Fruit fly (Drosophila melanogaster): Measurements from ENCODE around the gene Spindly.

Gene Spindly

DNA sequence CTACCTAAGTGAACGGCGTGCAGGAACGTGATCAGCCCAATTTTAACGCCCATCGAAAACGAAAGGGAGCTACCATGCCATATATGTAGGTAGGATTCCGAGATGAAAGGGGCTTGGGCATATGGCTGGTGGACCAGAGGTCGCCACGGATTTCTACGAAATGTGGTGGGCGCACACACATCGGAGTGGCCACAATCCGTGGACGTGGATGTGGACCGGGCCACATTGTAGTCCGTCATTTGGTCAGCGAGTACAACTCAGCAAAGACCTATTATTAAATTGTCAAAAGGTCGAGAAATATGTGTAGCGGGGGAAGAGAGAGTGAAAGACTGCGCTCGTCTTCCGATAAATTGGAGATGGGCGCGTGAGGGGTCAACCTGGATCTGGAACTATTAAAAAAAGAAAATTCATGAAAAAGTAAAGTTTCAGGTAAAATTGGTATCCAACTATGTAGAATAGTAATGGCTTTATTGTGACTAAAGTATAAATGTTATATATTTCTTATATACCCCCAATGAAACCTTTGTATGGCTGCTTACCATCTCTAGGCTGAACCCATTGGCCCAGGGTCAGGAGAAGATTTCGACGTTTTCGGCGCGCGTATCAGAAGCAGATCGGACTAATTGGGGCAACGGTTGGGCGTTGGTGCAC is 25.4 kb upstream of the Spindly start (continued):
- TF ChIP-seq zf30C (GFP tag; optimal IDR thresholded peaks at IDR 0.05) (no peak), Kr (GFP tag; optimal IDR thresholded peaks at IDR 0.05) (no peak), Lpt (GFP tag; optimal IDR thresholded peaks at IDR 0.05) (no peak), trh (GFP tag; optimal IDR thresholded peaks at IDR 0.05) (no peak), Neu2 (GFP tag; optimal IDR thresholded peaks at IDR 0.05; ENCODE audit: borderline replicate concordance) (no peak), nom (GFP tag; optimal IDR thresholded peaks at IDR 0.05) (no peak), HmgD (GFP tag; optimal IDR thresholded peaks at IDR 0.05) (no peak), Mad (GFP tag; optimal IDR thresholded peaks at IDR 0.05) (no peak), CG8765 (GFP tag; IDR thresholded peaks at IDR 0.05) (peak; percentile 44; the same call in 1 of the 2 replicates), crp (GFP tag; optimal IDR thresholded peaks at IDR 0.05) (no peak), tap (tag; optimal IDR thresholded peaks at IDR 0.05) (no peak), dmrt99B (tag; optimal IDR thresholded peaks at IDR 0.05) (no peak), usp (GFP tag; optimal IDR thresholded peaks at IDR 0.05) (no peak), Antp (GFP tag; optimal IDR thresholded peaks at IDR 0.05) (no peak), Dref (GFP tag; IDR thresholded peaks at IDR 0.05) (no peak), CG7786 (GFP tag; optimal IDR thresholded peaks at IDR 0.05) (no peak), CG1792 (GFP tag; optimal IDR thresholded peaks at IDR 0.05) (no peak), bigmax (GFP tag; optimal IDR thresholded peaks at IDR 0.05) (no peak), CG6813 (GFP tag; optimal IDR thresholded peaks at IDR 0.05) (peak; percentile 42), zfh2 (GFP tag; optimal IDR thresholded peaks at IDR 0.05) (no peak), Xbp1 (GFP tag; optimal IDR thresholded peaks at IDR 0.05) (no peak), Ets65A (GFP tag) (no peak), Hey (tag; optimal IDR thresholded peaks at IDR 0.05) (no peak), Med (GFP tag) (peak; percentile 50), lola (GFP tag; optimal IDR thresholded peaks at IDR 0.05) (peak in 1 of 3 experiments; percentile 65), inv (GFP tag; IDR thresholded peaks at IDR 0.05; ENCODE audit: partially characterized antibody) (no peak; the same call in 1 of the 2 replicates), Mes4 (GFP tag; optimal IDR thresholded peaks at IDR 0.05) (no peak), Taf1 (GFP tag; IDR thresholded peaks at IDR 0.05) (no peak), Myb (GFP tag; optimal IDR thresholded peaks at IDR 0.05) (no peak), CG15601 (tag; optimal IDR thresholded peaks at IDR 0.05) (peak; percentile 13), CG8290 (GFP tag; optimal IDR thresholded peaks at IDR 0.05) (no peak), CG8290 (tag; optimal IDR thresholded peaks at IDR 0.05) (no peak), chn (GFP tag; optimal IDR thresholded peaks at IDR 0.05) (no peak), CG4360 (GFP tag; IDR thresholded peaks at IDR 0.05) (no peak), Doc3 (GFP tag; IDR thresholded peaks at IDR 0.05; ENCODE audit: partially characterized antibody) (peak; percentile 63; the same call in 2 of the 3 replicates), CG1602 (GFP tag; optimal IDR thresholded peaks at IDR 0.05) (no peak), CG10462 (GFP tag; optimal IDR thresholded peaks at IDR 0.05) (no peak), PHDP (tag; optimal IDR thresholded peaks at IDR 0.05) (no peak), CG12659 (GFP tag; optimal IDR thresholded peaks at IDR 0.05) (no peak), Trl (optimal IDR thresholded peaks at IDR 0.05) (no peak), Trl (GFP tag; optimal IDR thresholded peaks at IDR 0.05) (no peak), CG11696 (GFP tag; IDR thresholded peaks at IDR 0.05) (no peak), CG8359 (GFP tag; optimal IDR thresholded peaks at IDR 0.05; ENCODE audit: borderline replicate concordance) (peak; percentile 36), prd (optimal IDR thresholded peaks at IDR 0.05) (no peak), prd (GFP tag; IDR thresholded peaks at IDR 0.05) (peak; percentile 75), ken (GFP tag; IDR thresholded peaks at IDR 0.05) (no peak), nau (GFP tag; optimal IDR thresholded peaks at IDR 0.05) (no peak), Vsx1 (GFP tag; optimal IDR thresholded peaks at IDR 0.05) (no peak), HLHmδ (GFP tag; optimal IDR thresholded peaks at IDR 0.05) (no peak), D (optimal IDR thresholded peaks at IDR 0.05) (no peak), D (GFP tag; optimal IDR thresholded peaks at IDR 0.05) (peak; percentile 19)

All from whole organism, embryonic.